Worm (Caenorhabditis elegans) whole organism, young adult: ENCODE measurements around the gene gba-3.
A peak's percentile ranks its signal among the peaks of the same experiment; 100 is the strongest.

ENCODE experiments used
- B0019.2 ChIP-seq: fragments of 200-800 bp; sonication (Bioruptor generic); conservative IDR thresholded peaks from 2 replicates; pipeline ENCODE4 v1.3.6; 2022; ENCODE audit warnings: missing genetic modification reagents, missing genetic modification characterization, missing compliant biosample characterization
- B0035.1 ChIP-seq: sonication (generic microtip); optimal IDR thresholded peaks from 2 replicates; lab custom pipeline; 2016; ENCODE audit warnings: missing genetic modification characterization, mild to moderate bottlenecking, missing compliant biosample characterization, missing genotype, missing genetic modification reagents
- C06A6.2 ChIP-seq: fragments of 200-800 bp; sonication (Bioruptor generic); conservative IDR thresholded peaks from 2 replicates; pipeline ENCODE4 v1.3.6; 2022; ENCODE audit warnings: missing genetic modification characterization, missing compliant biosample characterization
- C17E4.6 ChIP-seq: fragments of 200-800 bp; sonication (Bioruptor generic); IDR thresholded peaks from 2 replicates; pipeline ENCODE4 v1.3.6; 2022; ENCODE audit warnings: missing genetic modification reagents, missing genetic modification characterization, missing compliant biosample characterization
- F10E7.11 ChIP-seq: sonication (generic microtip); optimal IDR thresholded peaks from 2 replicates; lab custom pipeline; 2017; ENCODE audit warnings: mild to moderate bottlenecking, missing genetic modification characterization, moderate library complexity, missing compliant biosample characterization
- F37B4.10 ChIP-seq: fragments of 200-800 bp; sonication (Bioruptor generic); IDR thresholded peaks from 2 replicates; pipeline ENCODE4 v1.3.6; 2022; ENCODE audit warnings: missing genetic modification characterization, missing compliant biosample characterization
- F49E8.2 ChIP-seq: sonication (generic microtip); optimal IDR thresholded peaks from 3 replicates; lab custom pipeline; 2017; ENCODE audit warnings: missing genetic modification characterization, mild to moderate bottlenecking, missing compliant biosample characterization, antibody characterized with exemption, moderate library complexity; ENCODE audit not compliant: insufficient read depth
- F55B11.4 ChIP-seq: sonication (generic microtip); optimal IDR thresholded peaks from 2 replicates; lab custom pipeline; 2016; ENCODE audit warnings: missing compliant biosample characterization, missing genetic modification characterization, borderline replicate concordance; ENCODE audit not compliant: insufficient read depth
- T26A5.8 ChIP-seq: sonication (generic microtip); optimal IDR thresholded peaks from 2 replicates; lab custom pipeline; 2016; ENCODE audit warnings: missing genetic modification characterization, missing compliant biosample characterization
- Y67H2A.10 ChIP-seq: fragments of 200-800 bp; sonication (Bioruptor generic); conservative IDR thresholded peaks from 2 replicates; pipeline ENCODE4 v1.3.6; 2022; ENCODE audit warnings: missing genetic modification reagents, missing genetic modification characterization, missing compliant biosample characterization
- Y95B8A.8 ChIP-seq: fragments of 200-800 bp; sonication (Bioruptor generic); IDR thresholded peaks from 2 replicates; pipeline ENCODE4 v1.3.6; 2022; ENCODE audit warnings: missing genetic modification reagents, missing genetic modification characterization, missing compliant biosample characterization
- akir-1 ChIP-seq: fragments of 200-800 bp; sonication (Bioruptor generic); optimal IDR thresholded peaks from 2 replicates; lab custom pipeline; 2018; ENCODE audit warnings: mild to moderate bottlenecking, missing genetic modification characterization, moderate library complexity, missing compliant biosample characterization
- aptf-2 ChIP-seq: fragments of 200-800 bp; sonication (Bioruptor generic); conservative IDR thresholded peaks from 2 replicates; pipeline ENCODE4 v1.3.6; 2022; ENCODE audit warnings: missing genetic modification reagents, missing genetic modification characterization, missing compliant biosample characterization
- aptf-3 ChIP-seq: fragments of 200-800 bp; sonication (Bioruptor generic); IDR thresholded peaks from 2 replicates; pipeline ENCODE4 v1.3.6; 2022; ENCODE audit warnings: missing genetic modification characterization, missing compliant biosample characterization
- athp-1 ChIP-seq: sonication (generic microtip); optimal IDR thresholded peaks from 2 replicates; lab custom pipeline; 2017; ENCODE audit warnings: mild to moderate bottlenecking, missing genetic modification characterization, missing compliant biosample characterization
- attf-5 ChIP-seq: fragments of 200-800 bp; sonication (Bioruptor generic); optimal IDR thresholded peaks from 2 replicates; lab custom pipeline; 2018; ENCODE audit warnings: mild to moderate bottlenecking, missing genetic modification characterization, missing compliant biosample characterization
- attf-6 ChIP-seq: fragments of 200-800 bp; sonication (Bioruptor generic); IDR thresholded peaks from 2 replicates; pipeline ENCODE4 v1.3.6; 2022; ENCODE audit warnings: missing genetic modification reagents, missing genetic modification characterization, missing compliant biosample characterization
- bed-2 ChIP-seq: fragments of 200-800 bp; sonication (Bioruptor generic); IDR thresholded peaks from 2 replicates; pipeline ENCODE4 v1.3.6; 2022; ENCODE audit warnings: missing genetic modification reagents, missing genetic modification characterization, missing compliant biosample characterization
- ceh-58 ChIP-seq: fragments of 200-800 bp; sonication (Bioruptor generic); IDR thresholded peaks from 2 replicates; pipeline ENCODE4 v1.3.6; 2022; ENCODE audit warnings: missing genetic modification characterization, missing compliant biosample characterization
- chd-7 ChIP-seq: sonication (generic microtip); optimal IDR thresholded peaks from 2 replicates; lab custom pipeline; 2016; ENCODE audit warnings: mild to moderate bottlenecking, missing genetic modification characterization, moderate library complexity, missing compliant biosample characterization
- die-1 ChIP-seq: sonication (generic microtip); optimal IDR thresholded peaks from 2 replicates; lab custom pipeline; 2016; ENCODE audit warnings: missing genotype, mild to moderate bottlenecking, missing genetic modification characterization, missing compliant biosample characterization
- dox-1 ChIP-seq: fragments of 200-800 bp; sonication (Bioruptor generic); IDR thresholded peaks from 2 replicates; pipeline ENCODE4 v1.3.6; 2022; ENCODE audit warnings: missing genetic modification reagents, missing genetic modification characterization, missing compliant biosample characterization
- dpff-1 ChIP-seq: sonication (generic microtip); optimal IDR thresholded peaks from 2 replicates; lab custom pipeline; 2017; ENCODE audit warnings: mild to moderate bottlenecking, missing genetic modification characterization, missing compliant biosample characterization
- dpl-1 ChIP-seq: fragments of 150-350 bp; optimal IDR thresholded peaks from 2 replicates; lab custom pipeline; 2014; ENCODE audit warnings: missing biosample characterization, missing genetic modification reagents, missing genetic modification characterization
- egl-44 ChIP-seq: fragments of 200-800 bp; sonication (Bioruptor generic); IDR thresholded peaks from 2 replicates; pipeline ENCODE4 v1.3.6; 2022; ENCODE audit warnings: missing genetic modification reagents, missing genetic modification characterization, missing compliant biosample characterization
- hmg-1.2 ChIP-seq: fragments of 200-800 bp; sonication (Bioruptor generic); IDR thresholded peaks from 2 replicates; pipeline ENCODE4 v1.3.6; 2022; ENCODE audit warnings: missing genetic modification reagents, missing genetic modification characterization, missing compliant biosample characterization
- hsf-1 ChIP-seq: fragments of 200-800 bp; sonication (Bioruptor generic); IDR thresholded peaks from 2 replicates; pipeline ENCODE4 v1.3.6; 2022; ENCODE audit warnings: missing genetic modification reagents, missing genetic modification characterization, missing compliant biosample characterization
- lin-26 ChIP-seq: fragments of 200-800 bp; sonication (Bioruptor generic); IDR thresholded peaks from 2 replicates; pipeline ENCODE4 v1.3.6; 2022; ENCODE audit warnings: missing genetic modification reagents, missing genetic modification characterization, missing compliant biosample characterization
- lin-40 ChIP-seq: sonication (generic microtip); optimal IDR thresholded peaks from 2 replicates; lab custom pipeline; 2016; ENCODE audit warnings: missing genetic modification characterization, mild to moderate bottlenecking, missing compliant biosample characterization, missing genotype, missing genetic modification reagents
- lin-54 ChIP-seq: fragments of 200-800 bp; sonication (Bioruptor generic); optimal IDR thresholded peaks from 2 replicates; lab custom pipeline; 2018; ENCODE audit warnings: mild to moderate bottlenecking, missing genetic modification characterization, missing compliant biosample characterization
- lsl-1 ChIP-seq: fragments of 200-800 bp; sonication (Bioruptor generic); optimal IDR thresholded peaks from 2 replicates; lab custom pipeline; 2018; ENCODE audit warnings: mild to moderate bottlenecking, missing genetic modification characterization, moderate library complexity, missing compliant biosample characterization
- madf-3 ChIP-seq: fragments of 200-800 bp; sonication (Bioruptor generic); IDR thresholded peaks from 2 replicates; pipeline ENCODE4 v1.3.6; 2022; ENCODE audit warnings: missing genetic modification reagents, missing genetic modification characterization, missing compliant biosample characterization
- madf-8 ChIP-seq: fragments of 200-800 bp; sonication (Bioruptor generic); conservative IDR thresholded peaks from 2 replicates; pipeline ENCODE4 v1.3.6; 2022; ENCODE audit warnings: missing genetic modification reagents, missing genetic modification characterization, missing compliant biosample characterization
- mcd-1 ChIP-seq: fragments of 200-800 bp; sonication (Bioruptor generic); IDR thresholded peaks from 2 replicates; pipeline ENCODE4 v1.3.6; 2022; ENCODE audit warnings: missing genetic modification reagents, missing genetic modification characterization, missing compliant biosample characterization
- mxl-1 ChIP-seq: sonication (generic microtip); optimal IDR thresholded peaks from 2 replicates; lab custom pipeline; 2016; ENCODE audit warnings: missing genetic modification characterization, missing compliant biosample characterization
- nhr-80 ChIP-seq: sonication (generic microtip); optimal IDR thresholded peaks from 2 replicates; lab custom pipeline; 2016; ENCODE audit warnings: missing genetic modification characterization, missing compliant biosample characterization
- nhr-90 ChIP-seq: sonication (generic microtip); optimal IDR thresholded peaks from 2 replicates; lab custom pipeline; 2016; ENCODE audit warnings: missing genotype, mild to moderate bottlenecking, missing genetic modification characterization, missing compliant biosample characterization
- rec-8 ChIP-seq, 2 experiments: sonication (generic microtip); optimal IDR thresholded peaks; 2 replicates each; lab custom pipeline; 2016; ENCODE audit warnings: mild to moderate bottlenecking in 2 of 2, missing genetic modification characterization in 2 of 2, missing genetic modification reagents in 2 of 2, missing genotype in 2 of 2, missing biosample characterization in 1 of 2, missing compliant biosample characterization in 1 of 2, moderate library complexity in 1 of 2
- repo-1 ChIP-seq: sonication (generic microtip); optimal IDR thresholded peaks from 2 replicates; lab custom pipeline; 2017; ENCODE audit warnings: mild to moderate bottlenecking, missing genetic modification characterization, missing compliant biosample characterization
- sea-2 ChIP-seq: fragments of 200-800 bp; sonication (Bioruptor generic); IDR thresholded peaks from 2 replicates; pipeline ENCODE4 v1.3.6; 2022; ENCODE audit warnings: missing genetic modification characterization, missing compliant biosample characterization
- sptf-2 ChIP-seq: fragments of 200-800 bp; sonication (Bioruptor generic); optimal IDR thresholded peaks from 2 replicates; lab custom pipeline; 2018; ENCODE audit warnings: mild to moderate bottlenecking, missing genetic modification characterization, missing compliant biosample characterization
- unc-130 ChIP-seq: sonication (generic microtip); optimal IDR thresholded peaks from 2 replicates; lab custom pipeline; 2016; ENCODE audit warnings: missing genetic modification reagents, missing genetic modification characterization, missing compliant biosample characterization
- zfh-2 ChIP-seq: fragments of 200-800 bp; sonication (Bioruptor generic); conservative IDR thresholded peaks from 2 replicates; pipeline ENCODE4 v1.3.6; 2022; ENCODE audit warnings: missing genetic modification reagents, missing genetic modification characterization, missing compliant biosample characterization
- zim-3 ChIP-seq: sonication (generic microtip); optimal IDR thresholded peaks from 2 replicates; lab custom pipeline; 2017; ENCODE audit warnings: mild to moderate bottlenecking, missing genetic modification characterization, moderate library complexity, missing compliant biosample characterization
- ztf-18 ChIP-seq: sonication (generic microtip); optimal IDR thresholded peaks from 2 replicates; lab custom pipeline; 2016; ENCODE audit warnings: missing genotype, mild to moderate bottlenecking, missing genetic modification characterization, missing compliant biosample characterization

gba-3 gene

DNA sequence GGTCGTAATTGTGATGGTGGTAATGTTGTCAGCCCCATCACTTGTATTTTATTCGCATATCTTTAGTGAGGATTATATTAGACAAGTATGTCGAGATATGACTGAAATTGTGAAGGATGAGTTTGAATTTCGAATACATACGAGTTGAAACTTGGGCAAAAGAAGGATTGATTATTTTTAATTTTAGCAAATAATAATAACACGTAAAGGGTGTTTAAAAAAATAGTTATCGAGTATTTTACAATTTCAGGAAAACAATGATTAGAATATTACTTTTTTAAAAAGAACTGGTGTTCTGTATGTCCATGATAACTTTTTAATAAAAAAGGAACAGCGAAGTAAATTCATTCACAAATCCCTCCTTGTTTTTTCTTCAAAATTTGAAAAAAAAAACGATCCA is 22.7 kb upstream of the gba-3 start, which contains the start of gene F11E6.8:
F11E6.8 (minus strand) TSS at position 101 of the 400 bp plus-strand sequence.
- TF ChIP-seq ztf-18 (tag; lab: Kevin White, UChicago): no peak
- no peak for TF ChIP-seq dpff-1
- no peak for TF ChIP-seq sea-2 (GFP tag; lab: Robert Waterston, UW)
- TF ChIP-seq, all 124 proteins: peak for 0

ce11 chrIV:17453200-17453599 is 19.9 kb upstream of the gba-3 start:
- TF ChIP-seq lin-26 (GFP tag; lab: Robert Waterston, UW) (no peak), F10E7.11 (no peak), ceh-58 (no peak), C06A6.2 (GFP tag; lab: Robert Waterston, UW) (no peak), lin-40 (no peak), attf-5 (no peak), F37B4.10 (GFP tag; lab: Robert Waterston, UW) (no peak), sptf-2 (GFP tag; lab: Kevin White, UChicago) (no peak), aptf-3 (no peak)
- TF ChIP-seq, all 124 proteins: peak for 0

DNA sequence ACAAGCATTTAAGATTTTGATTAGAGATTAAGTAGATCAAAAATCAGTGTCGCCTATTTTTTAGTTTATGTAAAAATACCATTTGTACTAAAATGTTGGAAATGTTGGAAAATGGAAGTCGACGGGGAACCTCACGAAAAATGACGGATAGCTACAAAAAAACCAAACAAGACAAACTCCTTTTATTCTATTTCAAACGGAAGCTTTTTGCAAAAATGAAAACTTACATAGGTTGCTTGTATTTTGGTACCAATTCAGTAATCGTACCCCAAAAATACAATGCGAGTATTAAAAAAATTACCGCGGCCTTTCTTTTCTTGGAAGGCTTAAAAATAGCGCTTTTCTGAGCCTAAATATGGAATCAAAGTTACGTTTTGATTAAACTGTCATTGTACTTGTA is 19.1 kb upstream of the gba-3 start:
- TF ChIP-seq lin-54 (GFP tag; lab: Kevin White, UChicago) (no peak), lsl-1 (GFP tag; lab: Kevin White, UChicago) (no peak), zim-3 (tag; lab: Kevin White, UChicago) (no peak), akir-1 (no peak), unc-130 (GFP tag; lab: Kevin White, UChicago) (no peak), egl-44 (no peak), aptf-2 (GFP tag; lab: Robert Waterston, UW) (no peak), lin-26 (GFP tag; lab: Robert Waterston, UW) (no peak), repo-1 (no peak), mcd-1 (GFP tag; lab: Robert Waterston, UW) (no peak), T26A5.8 (tag; lab: Kevin White, UChicago) (no peak), mxl-1 (tag; lab: Kevin White, UChicago) (no peak), B0035.1 (tag; lab: Kevin White, UChicago) (no peak), F10E7.11 (no peak), attf-5 (no peak)
- TF ChIP-seq, all 124 proteins: peak for 0

DNA sequence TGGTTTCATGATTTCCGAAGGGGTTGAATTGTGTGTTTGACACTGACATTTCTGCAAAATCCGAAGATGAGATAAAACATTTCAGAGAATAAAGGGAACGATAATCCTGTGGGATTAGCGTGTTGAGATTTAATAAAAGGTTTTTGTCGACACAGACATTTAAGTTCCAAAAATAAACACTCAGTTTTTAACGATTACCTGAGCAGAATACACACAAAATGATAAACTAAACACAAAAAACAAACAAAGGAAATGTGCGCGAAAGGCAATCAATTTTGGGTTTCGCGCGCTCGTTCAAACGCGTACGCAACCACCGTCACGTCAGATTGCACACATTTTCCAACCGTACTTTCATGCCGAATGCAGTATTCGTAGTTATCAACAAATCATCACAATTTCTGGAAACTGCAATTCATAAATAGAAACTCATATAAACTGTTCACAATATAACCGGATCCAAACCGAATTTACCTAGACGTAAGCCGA is 11.9 kb upstream of the gba-3 start, which contains the start of gene rif-1.1:
rif-1.1 (minus strand) TSS at position 51 of the 486 bp plus-strand sequence.
- TF ChIP-seq nhr-90 (no peak), die-1 (tag; lab: Kevin White, UChicago) (no peak), chd-7 (no peak), Y67H2A.10 (no peak), unc-130 (GFP tag; lab: Kevin White, UChicago) (peak; percentile 56), athp-1 (no peak), C17E4.6 (GFP tag; lab: Robert Waterston, UW) (peak; percentile 66; the same call in 1 of the 2 replicates), F55B11.4 (tag; lab: Kevin White, UChicago) (no peak), ztf-18 (tag; lab: Kevin White, UChicago) (no peak), dpl-1 (GFP tag; lab: Kevin White, UChicago) (peak; percentile 93), hsf-1 (GFP tag; lab: Robert Waterston, UW) (peak; percentile 76), madf-3 (peak; percentile 87), hmg-1.2 (GFP tag; lab: Robert Waterston, UW) (peak; percentile 45; the same call in 1 of the 2 replicates), dox-1 (GFP tag; lab: Robert Waterston, UW) (peak; percentile 84), madf-8 (GFP tag; lab: Robert Waterston, UW) (peak; percentile 86), B0019.2 (GFP tag; lab: Robert Waterston, UW) (peak; percentile 64), attf-6 (GFP tag; lab: Robert Waterston, UW) (peak; percentile 87), rec-8 (tag; optimal IDR thresholded peaks at IDR 0.05; lab: Kevin White, UChicago) (no peak), nhr-80 (tag; lab: Kevin White, UChicago) (peak; percentile 1), Y95B8A.8 (GFP tag; lab: Robert Waterston, UW) (peak; percentile 53; the same call in 1 of the 2 replicates), F49E8.2 (tag; lab: Kevin White, UChicago) (peak; percentile 64), repo-1 (no peak), bed-2 (GFP tag; lab: Robert Waterston, UW) (no peak), zfh-2 (GFP tag; lab: Robert Waterston, UW) (no peak)
